Worm (Caenorhabditis elegans) whole organism, L2 larva: ENCODE data around the gene F59A1.18.

Source experiments
- C34F6.9 ChIP-seq: fragments of 150-350 bp; optimal IDR thresholded peaks from 2 replicates; lab custom pipeline; 2014; ENCODE audit warnings: missing biosample characterization, missing genetic modification characterization
- F13H6.1 ChIP-seq: sonication (generic microtip); optimal IDR thresholded peaks from 2 replicates; lab custom pipeline; 2016; ENCODE audit warnings: missing genetic modification characterization, missing compliant biosample characterization
- R02D3.7 ChIP-seq: fragments of 150-350 bp; optimal IDR thresholded peaks from 2 replicates; lab custom pipeline; 2014; ENCODE audit warnings: missing biosample characterization, missing genetic modification characterization
- Y55F3AM.14 ChIP-seq: fragments of 200-800 bp; sonication (Bioruptor generic); optimal IDR thresholded peaks from 2 replicates; lab custom pipeline; 2018; ENCODE audit warnings: mild to moderate bottlenecking, missing genetic modification characterization, missing compliant biosample characterization
- ZK546.5 ChIP-seq: sonication (generic microtip); optimal IDR thresholded peaks from 2 replicates; lab custom pipeline; 2017; ENCODE audit warnings: missing biosample characterization, missing genetic modification characterization
- aly-2 ChIP-seq: fragments of 150-350 bp; optimal IDR thresholded peaks from 2 replicates; lab custom pipeline; 2014; ENCODE audit warnings: missing biosample characterization, missing genetic modification characterization
- ama-1 ChIP-seq: fragments of 150-350 bp; optimal IDR thresholded peaks from 2 replicates; lab custom pipeline; 2018; ENCODE audit warnings: inconsistent platforms
- blmp-1 ChIP-seq: sonication (generic microtip); optimal IDR thresholded peaks from 2 replicates; lab custom pipeline; 2017; ENCODE audit warnings: missing genetic modification characterization, mild to moderate bottlenecking, missing compliant biosample characterization, antibody characterized with exemption, moderate library complexity; ENCODE audit not compliant: insufficient read depth
- ceh-16 ChIP-seq: fragments of 150-350 bp; optimal IDR thresholded peaks from 2 replicates; lab custom pipeline; 2014; ENCODE audit warnings: missing biosample characterization, missing genetic modification characterization
- crh-2 ChIP-seq: sonication (generic microtip); optimal IDR thresholded peaks from 2 replicates; lab custom pipeline; 2017; ENCODE audit warnings: missing biosample characterization, missing genetic modification characterization
- dmd-4 ChIP-seq: sonication (generic microtip); optimal IDR thresholded peaks from 2 replicates; lab custom pipeline; 2017; ENCODE audit warnings: missing biosample characterization, missing genetic modification characterization
- egl-27 ChIP-seq: sonication (generic microtip); optimal IDR thresholded peaks from 3 replicates; lab custom pipeline; 2017; ENCODE audit warnings: missing biosample characterization, missing genetic modification reagents, missing genetic modification characterization
- elt-1 ChIP-seq: fragments of 150-350 bp; optimal IDR thresholded peaks from 2 replicates; lab custom pipeline; 2014; ENCODE audit warnings: missing biosample characterization, missing genetic modification characterization
- elt-3 ChIP-seq: sonication (generic microtip); optimal IDR thresholded peaks from 2 replicates; lab custom pipeline; 2017; ENCODE audit warnings: missing biosample characterization, missing genetic modification characterization
- gmeb-1 ChIP-seq: fragments of 150-350 bp; optimal IDR thresholded peaks from 2 replicates; lab custom pipeline; 2014; ENCODE audit warnings: missing biosample characterization, missing genetic modification characterization
- lin-11 ChIP-seq: fragments of 150-350 bp; sonication (generic microtip); optimal IDR thresholded peaks from 2 replicates; lab custom pipeline; 2014; ENCODE audit warnings: missing biosample characterization, missing genetic modification characterization, inconsistent platforms, mixed read lengths
- lin-13 ChIP-seq: fragments of 150-350 bp; optimal IDR thresholded peaks from 2 replicates; lab custom pipeline; 2014; ENCODE audit warnings: missing biosample characterization, missing genetic modification reagents, missing genetic modification characterization
- lin-39 ChIP-seq: fragments of 150-350 bp; optimal IDR thresholded peaks from 2 replicates; lab custom pipeline; 2014; ENCODE audit warnings: missing biosample characterization, missing genetic modification reagents, missing genetic modification characterization
- mbf-1 ChIP-seq: sonication (generic microtip); optimal IDR thresholded peaks from 2 replicates; lab custom pipeline; 2017; ENCODE audit warnings: missing biosample characterization, missing genetic modification characterization
- mdl-1 ChIP-seq, 2 experiments: fragments of 150-350 bp in 1 of 2; sonication (generic microtip) in 1 of 2; optimal IDR thresholded peaks; 2 replicates each; lab custom pipeline; 2017; ENCODE audit warnings: missing biosample characterization in 2 of 2, missing genetic modification characterization in 2 of 2
- nhr-10 ChIP-seq: sonication (generic microtip); optimal IDR thresholded peaks from 2 replicates; lab custom pipeline; 2017; ENCODE audit warnings: missing biosample characterization, missing genetic modification characterization
- nhr-11 ChIP-seq: fragments of 150-350 bp; optimal IDR thresholded peaks from 2 replicates; lab custom pipeline; 2014; ENCODE audit warnings: missing biosample characterization, missing genetic modification characterization
- nhr-12 ChIP-seq: fragments of 150-350 bp; optimal IDR thresholded peaks from 2 replicates; lab custom pipeline; 2014; ENCODE audit warnings: missing biosample characterization, missing genetic modification characterization
- nhr-237 ChIP-seq: fragments of 150-350 bp; optimal IDR thresholded peaks from 2 replicates; lab custom pipeline; 2014; ENCODE audit warnings: missing biosample characterization, missing genetic modification characterization
- nhr-25 ChIP-seq: fragments of 150-350 bp; sonication (generic microtip); optimal IDR thresholded peaks from 3 replicates; lab custom pipeline; 2014; ENCODE audit warnings: missing biosample characterization, missing genetic modification characterization
- nhr-6 ChIP-seq: fragments of 150-350 bp; optimal IDR thresholded peaks from 2 replicates; lab custom pipeline; 2014; ENCODE audit warnings: missing biosample characterization, missing genetic modification characterization
- nhr-77 ChIP-seq: fragments of 150-350 bp; optimal IDR thresholded peaks from 2 replicates; lab custom pipeline; 2014; ENCODE audit warnings: missing biosample characterization, missing genetic modification characterization
- peb-1 ChIP-seq: fragments of 150-350 bp; optimal IDR thresholded peaks from 2 replicates; lab custom pipeline; 2014; ENCODE audit warnings: missing biosample characterization, missing genetic modification characterization
- sem-4 ChIP-seq: fragments of 150-350 bp; optimal IDR thresholded peaks from 2 replicates; lab custom pipeline; 2014; ENCODE audit warnings: missing biosample characterization, missing genetic modification reagents, missing genetic modification characterization
- skn-1 ChIP-seq: sonication (generic microtip); optimal IDR thresholded peaks from 2 replicates; lab custom pipeline; 2017; ENCODE audit warnings: missing biosample characterization, missing genetic modification characterization
- sma-3 ChIP-seq: sonication (generic microtip); optimal IDR thresholded peaks from 2 replicates; lab custom pipeline; 2016; ENCODE audit warnings: missing genetic modification reagents, missing genetic modification characterization, missing compliant biosample characterization
- unc-55 ChIP-seq: fragments of 150-350 bp; sonication (generic microtip); optimal IDR thresholded peaks from 3 replicates; lab custom pipeline; 2014; ENCODE audit warnings: missing biosample characterization, missing genetic modification reagents, missing genetic modification characterization
- unc-62 ChIP-seq: fragments of 150-350 bp; optimal IDR thresholded peaks from 2 replicates; lab custom pipeline; 2014; ENCODE audit warnings: missing biosample characterization, missing genetic modification reagents, missing genetic modification characterization
- zag-1 ChIP-seq: fragments of 150-350 bp; optimal IDR thresholded peaks from 2 replicates; lab custom pipeline; 2014; ENCODE audit warnings: missing biosample characterization, missing genetic modification characterization
- ztf-11 ChIP-seq: sonication (generic microtip); optimal IDR thresholded peaks from 2 replicates; lab custom pipeline; 2017; ENCODE audit warnings: missing biosample characterization, missing genetic modification characterization
- ztf-4 ChIP-seq: fragments of 150-350 bp; optimal IDR thresholded peaks from 2 replicates; lab custom pipeline; 2014; ENCODE audit warnings: missing biosample characterization, missing genetic modification characterization

F59A1.18 gene

ce11 chrV:17707022-17707421, 20.3 kb upstream of the F59A1.18 start, which contains the start of gene srh-31:
Gene srh-31 (plus strand): TSS chrV:17707322.
- no peak for TF ChIP-seq crh-2 (tag; lab: Kevin White, UChicago)
- no peak for TF ChIP-seq peb-1
- TF ChIP-seq nhr-237 (tag; lab: Kevin White, UChicago), result no peak
- no peak for TF ChIP-seq aly-2
- TF ChIP-seq egl-27 (tag; lab: Kevin White, UChicago), result no peak
- TF ChIP-seq mbf-1 (tag; lab: Kevin White, UChicago), result no peak
- TF ChIP-seq zag-1 (tag; lab: Kevin White, UChicago), result no peak
- TF ChIP-seq sma-3 (GFP tag; lab: Kevin White, UChicago), result no peak
- no peak for TF ChIP-seq skn-1 (tag; lab: Kevin White, UChicago)
- TF ChIP-seq ama-1 (lab: Kevin White, UChicago), result no peak
- no peak for TF ChIP-seq nhr-6 (tag; lab: Kevin White, UChicago)
- TF ChIP-seq blmp-1, result no peak
- TF ChIP-seq lin-13 (GFP tag; lab: Kevin White, UChicago), result no peak
- TF ChIP-seq dmd-4 (tag; lab: Kevin White, UChicago), result no peak
- TF ChIP-seq sem-4 (tag; lab: Kevin White, UChicago), result no peak
- no peak for TF ChIP-seq ztf-4 (tag; lab: Kevin White, UChicago)
- no peak for TF ChIP-seq unc-55 (GFP tag; lab: Kevin White, UChicago)
- no peak for TF ChIP-seq C34F6.9 (tag; lab: Kevin White, UChicago)
- TF ChIP-seq nhr-11 (tag; lab: Kevin White, UChicago), result no peak
- TF ChIP-seq, all 48 proteins: peak for 0

- TF ChIP-seq mdl-1 (tag; optimal IDR thresholded peaks at IDR 0.05; lab: Kevin White, UChicago) (no peak), elt-3 (no peak), unc-62 (GFP tag; lab: Kevin White, UChicago) (no peak), skn-1 (tag; lab: Kevin White, UChicago) (no peak), nhr-10 (tag; lab: Kevin White, UChicago) (no peak), nhr-237 (tag; lab: Kevin White, UChicago) (no peak), lin-11 (no peak), C34F6.9 (tag; lab: Kevin White, UChicago) (no peak), lin-39 (tag; lab: Kevin White, UChicago) (no peak), Y55F3AM.14 (GFP tag; lab: Kevin White, UChicago) (no peak), nhr-6 (tag; lab: Kevin White, UChicago) (no peak), ZK546.5 (tag; lab: Kevin White, UChicago) (no peak), R02D3.7 (tag; lab: Kevin White, UChicago) (no peak), lin-13 (GFP tag; lab: Kevin White, UChicago) (no peak), aly-2 (no peak), ama-1 (lab: Kevin White, UChicago) (no peak), nhr-25 (tag; lab: Kevin White, UChicago) (no peak)
Observed at ce11 chrV:17706217-17706806, 19.6 kb upstream of the F59A1.18 start.

DNA sequence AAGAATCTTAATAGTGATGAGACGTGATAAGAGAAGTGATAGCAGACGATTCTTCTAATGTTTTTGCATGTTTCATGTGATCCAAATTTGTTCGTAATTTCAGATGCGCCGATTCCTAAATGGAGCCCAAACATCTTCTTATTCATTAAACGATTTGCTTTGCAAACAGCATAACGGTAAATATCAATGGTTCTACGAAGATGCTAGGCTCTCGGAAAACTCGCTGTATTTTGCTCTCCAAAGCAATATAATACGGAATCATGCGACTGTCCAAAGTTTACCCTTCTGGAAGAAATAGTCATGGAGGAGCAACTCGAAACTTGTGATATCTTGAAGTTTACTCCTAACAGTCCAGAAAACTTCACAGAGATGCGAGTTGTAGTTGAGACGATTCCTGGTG, 19.1 kb upstream of the F59A1.18 start, which contains the start of gene W06D12.6:
TSS of gene W06D12.6 (plus strand) at position 301 of the 400 bp plus-strand sequence.
- TF ChIP-seq unc-62 (GFP tag; lab: Kevin White, UChicago) (no peak), nhr-237 (tag; lab: Kevin White, UChicago) (no peak), sma-3 (GFP tag; lab: Kevin White, UChicago) (no peak), elt-3 (no peak), nhr-77 (no peak), ztf-11 (no peak), nhr-11 (tag; lab: Kevin White, UChicago) (no peak), C34F6.9 (tag; lab: Kevin White, UChicago) (no peak), elt-1 (tag; lab: Kevin White, UChicago) (no peak), nhr-12 (tag; lab: Kevin White, UChicago) (no peak), gmeb-1 (tag; lab: Kevin White, UChicago) (no peak), lin-11 (no peak), unc-55 (GFP tag; lab: Kevin White, UChicago) (no peak), mbf-1 (tag; lab: Kevin White, UChicago) (no peak), ama-1 (lab: Kevin White, UChicago) (no peak), ceh-16 (no peak), F13H6.1 (tag; lab: Kevin White, UChicago) (no peak)
